Worm (Caenorhabditis elegans) whole organism, mixed stage, embryonic: ENCODE data around the gene R04E5.7.

ENCODE experiments used
- M03D4.4 ChIP-seq: sonication (generic microtip); optimal IDR thresholded peaks from 2 replicates; lab custom pipeline; 2017; ENCODE audit warnings: mild to moderate bottlenecking, missing genetic modification characterization, missing compliant biosample characterization
- elt-3 ChIP-seq: fragments of 150-350 bp; optimal IDR thresholded peaks from 2 replicates; lab custom pipeline; 2014; ENCODE audit warnings: missing biosample characterization, missing genetic modification characterization
- lsy-2 ChIP-seq: fragments of 150-350 bp; optimal IDR thresholded peaks from 2 replicates; lab custom pipeline; 2014; ENCODE audit warnings: missing biosample characterization, missing genetic modification characterization
- mep-1 ChIP-seq: fragments of 150-350 bp; optimal IDR thresholded peaks from 2 replicates; lab custom pipeline; 2017; ENCODE audit warnings: missing biosample characterization, missing genetic modification reagents, missing genetic modification characterization, inconsistent platforms
- nhr-12 ChIP-seq: fragments of 150-350 bp; optimal IDR thresholded peaks from 2 replicates; lab custom pipeline; 2014; ENCODE audit warnings: missing biosample characterization, missing genetic modification characterization
- nhr-237 ChIP-seq: fragments of 150-350 bp; optimal IDR thresholded peaks from 2 replicates; lab custom pipeline; 2014; ENCODE audit warnings: missing biosample characterization, missing genetic modification characterization
- nhr-28 ChIP-seq: fragments of 150-350 bp; optimal IDR thresholded peaks from 2 replicates; lab custom pipeline; 2014; ENCODE audit warnings: missing biosample characterization, missing genetic modification characterization
- snpc-4 ChIP-seq: fragments of 150-350 bp; optimal IDR thresholded peaks from 2 replicates; lab custom pipeline; 2014; ENCODE audit warnings: missing biosample characterization, missing genetic modification characterization
- unc-62 ChIP-seq: fragments of 150-350 bp; optimal IDR thresholded peaks from 2 replicates; lab custom pipeline; 2014; ENCODE audit warnings: missing biosample characterization, missing genetic modification reagents, missing genetic modification characterization

DNA sequence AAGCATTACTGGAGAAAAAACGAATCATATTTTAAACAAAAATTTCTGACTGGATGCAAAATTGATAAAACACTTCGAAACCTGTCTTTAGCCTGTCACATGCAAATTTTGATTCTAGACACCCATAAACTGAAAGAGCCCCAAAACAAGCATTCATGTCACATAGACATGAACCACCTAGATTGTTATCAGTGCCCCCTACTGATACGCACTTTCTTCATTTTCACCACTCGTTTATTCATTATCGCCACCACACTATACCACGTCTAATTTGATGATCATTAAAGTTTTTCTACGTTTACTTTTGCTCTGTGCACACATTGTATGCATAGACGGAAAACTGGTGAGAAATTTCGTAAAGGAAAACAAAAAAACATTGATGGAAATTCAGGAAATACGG lies 14.9 kb upstream of the R04E5.7 start, which contains the start of gene cnnm-2:
- TF ChIP-seq mep-1 (no peak), lsy-2 (tag; lab: Kevin White, UChicago) (no peak), unc-62 (GFP tag; lab: Kevin White, UChicago) (no peak), snpc-4 (tag; lab: Kevin White, UChicago) (no peak), nhr-12 (no peak), M03D4.4 (tag; lab: Kevin White, UChicago) (no peak), nhr-237 (tag; lab: Kevin White, UChicago) (no peak), nhr-28 (no peak), elt-3 (no peak)
